Worm (Caenorhabditis elegans) whole organism, young adult: Measurements from ENCODE around the gene C28F5.1.

Experiments used
- B0261.1 ChIP-seq: sonication (generic microtip); optimal IDR thresholded peaks from 2 replicates; lab custom pipeline; 2016; ENCODE audit warnings: mild to moderate bottlenecking, missing genetic modification characterization, moderate library complexity, missing compliant biosample characterization
- F23B12.7 ChIP-seq: sonication (generic microtip); optimal IDR thresholded peaks from 2 replicates; lab custom pipeline; 2017; ENCODE audit warnings: missing genetic modification characterization, mild to moderate bottlenecking, missing compliant biosample characterization, antibody characterized with exemption, moderate library complexity; ENCODE audit not compliant: insufficient read depth
- F33H1.4 ChIP-seq: fragments of 200-800 bp; sonication (Bioruptor generic); IDR thresholded peaks from 2 replicates; pipeline ENCODE4 v1.3.6; 2022; ENCODE audit warnings: missing genetic modification reagents, missing genetic modification characterization, missing compliant biosample characterization
- F49E8.2 ChIP-seq: sonication (generic microtip); optimal IDR thresholded peaks from 3 replicates; lab custom pipeline; 2017; ENCODE audit warnings: missing genetic modification characterization, mild to moderate bottlenecking, missing compliant biosample characterization, antibody characterized with exemption, moderate library complexity; ENCODE audit not compliant: insufficient read depth
- F55B11.4 ChIP-seq: sonication (generic microtip); optimal IDR thresholded peaks from 2 replicates; lab custom pipeline; 2016; ENCODE audit warnings: missing compliant biosample characterization, missing genetic modification characterization, borderline replicate concordance; ENCODE audit not compliant: insufficient read depth
- Y56A3A.18 ChIP-seq: fragments of 200-800 bp; sonication (Bioruptor generic); IDR thresholded peaks from 2 replicates; pipeline ENCODE4 v1.3.6; 2022; ENCODE audit warnings: missing genetic modification reagents, missing genetic modification characterization, missing compliant biosample characterization
- Y95B8A.8 ChIP-seq: fragments of 200-800 bp; sonication (Bioruptor generic); IDR thresholded peaks from 2 replicates; pipeline ENCODE4 v1.3.6; 2022; ENCODE audit warnings: missing genetic modification reagents, missing genetic modification characterization, missing compliant biosample characterization
- ZK185.1 ChIP-seq: sonication (generic microtip); optimal IDR thresholded peaks from 2 replicates; lab custom pipeline; 2016; ENCODE audit warnings: mild to moderate bottlenecking, missing genetic modification characterization, missing compliant biosample characterization; ENCODE audit not compliant: poor library complexity, severe bottlenecking
- aptf-2 ChIP-seq: fragments of 200-800 bp; sonication (Bioruptor generic); conservative IDR thresholded peaks from 2 replicates; pipeline ENCODE4 v1.3.6; 2022; ENCODE audit warnings: missing genetic modification reagents, missing genetic modification characterization, missing compliant biosample characterization
- athp-1 ChIP-seq: sonication (generic microtip); optimal IDR thresholded peaks from 2 replicates; lab custom pipeline; 2017; ENCODE audit warnings: mild to moderate bottlenecking, missing genetic modification characterization, missing compliant biosample characterization
- attf-3 ChIP-seq: fragments of 200-800 bp; sonication (Bioruptor generic); conservative IDR thresholded peaks from 2 replicates; pipeline ENCODE4 v1.3.6; 2022; ENCODE audit warnings: missing genetic modification reagents, missing genetic modification characterization, missing compliant biosample characterization
- cebp-2 ChIP-seq: fragments of 200-800 bp; sonication (Bioruptor generic); IDR thresholded peaks from 2 replicates; pipeline ENCODE4 v1.3.6; 2022; ENCODE audit warnings: missing genetic modification characterization, missing compliant biosample characterization
- ceh-100 ChIP-seq: fragments of 200-800 bp; sonication (Bioruptor generic); IDR thresholded peaks from 2 replicates; pipeline ENCODE4 v1.3.6; 2022; ENCODE audit warnings: missing genetic modification reagents, missing genetic modification characterization, missing compliant biosample characterization
- egl-44 ChIP-seq: fragments of 200-800 bp; sonication (Bioruptor generic); IDR thresholded peaks from 2 replicates; pipeline ENCODE4 v1.3.6; 2022; ENCODE audit warnings: missing genetic modification reagents, missing genetic modification characterization, missing compliant biosample characterization
- egrh-3 ChIP-seq: fragments of 200-800 bp; sonication (Bioruptor generic); IDR thresholded peaks from 2 replicates; pipeline ENCODE4 v1.3.6; 2022; ENCODE audit warnings: missing genetic modification reagents, missing genetic modification characterization, missing compliant biosample characterization
- ets-4 ChIP-seq: fragments of 200-800 bp; sonication (Bioruptor generic); optimal IDR thresholded peaks from 2 replicates; lab custom pipeline; 2018; ENCODE audit warnings: mild to moderate bottlenecking, missing genetic modification characterization, missing compliant biosample characterization
- him-1 ChIP-seq: sonication (generic microtip); optimal IDR thresholded peaks from 2 replicates; lab custom pipeline; 2016; ENCODE audit warnings: missing genotype, missing genetic modification reagents, missing genetic modification characterization, missing compliant biosample characterization
- hlh-12 ChIP-seq: sonication (generic microtip); optimal IDR thresholded peaks from 2 replicates; lab custom pipeline; 2016; ENCODE audit warnings: missing genetic modification characterization, missing compliant biosample characterization
- hmg-1.2 ChIP-seq: fragments of 200-800 bp; sonication (Bioruptor generic); IDR thresholded peaks from 2 replicates; pipeline ENCODE4 v1.3.6; 2022; ENCODE audit warnings: missing genetic modification reagents, missing genetic modification characterization, missing compliant biosample characterization
- hmg-20 ChIP-seq: fragments of 200-800 bp; sonication (Bioruptor generic); IDR thresholded peaks from 2 replicates; pipeline ENCODE4 v1.3.6; 2022; ENCODE audit warnings: missing genetic modification reagents, missing genetic modification characterization, missing compliant biosample characterization
- lag-1 ChIP-seq: fragments of 200-800 bp; sonication (Bioruptor generic); IDR thresholded peaks from 2 replicates; pipeline ENCODE4 v1.3.6; 2022; ENCODE audit warnings: missing genetic modification reagents, missing genetic modification characterization, missing compliant biosample characterization
- let-526 ChIP-seq: fragments of 200-800 bp; sonication (Bioruptor generic); IDR thresholded peaks from 2 replicates; pipeline ENCODE4 v1.3.6; 2022; ENCODE audit warnings: missing genetic modification reagents, missing genetic modification characterization, missing compliant biosample characterization
- let-607 ChIP-seq, 2 experiments: fragments of 200-800 bp in 1 of 2; sonication (Bioruptor generic) in 1 of 2; sonication (generic microtip) in 1 of 2; optimal IDR thresholded peaks; 2 replicates each; lab custom pipeline; 2016 to 2018; ENCODE audit warnings: mild to moderate bottlenecking in 2 of 2, missing compliant biosample characterization in 2 of 2, missing genetic modification characterization in 2 of 2, moderate library complexity in 2 of 2, missing genotype in 1 of 2
- lin-26 ChIP-seq: fragments of 200-800 bp; sonication (Bioruptor generic); IDR thresholded peaks from 2 replicates; pipeline ENCODE4 v1.3.6; 2022; ENCODE audit warnings: missing genetic modification reagents, missing genetic modification characterization, missing compliant biosample characterization
- lir-1 ChIP-seq: fragments of 200-800 bp; sonication (Bioruptor generic); conservative IDR thresholded peaks from 2 replicates; pipeline ENCODE4 v1.3.6; 2022; ENCODE audit warnings: missing genetic modification reagents, missing genetic modification characterization, missing compliant biosample characterization
- lsy-27 ChIP-seq: sonication (generic microtip); optimal IDR thresholded peaks from 2 replicates; lab custom pipeline; 2017; ENCODE audit warnings: missing genetic modification characterization, mild to moderate bottlenecking, missing compliant biosample characterization, antibody characterized with exemption, missing genotype, borderline replicate concordance; ENCODE audit not compliant: insufficient read depth
- mcd-1 ChIP-seq: fragments of 200-800 bp; sonication (Bioruptor generic); IDR thresholded peaks from 2 replicates; pipeline ENCODE4 v1.3.6; 2022; ENCODE audit warnings: missing genetic modification reagents, missing genetic modification characterization, missing compliant biosample characterization
- mel-28 ChIP-seq: sonication (generic microtip); optimal IDR thresholded peaks from 2 replicates; lab custom pipeline; 2016; ENCODE audit warnings: borderline replicate concordance, mild to moderate bottlenecking, missing genetic modification characterization, missing compliant biosample characterization
- nhr-120 ChIP-seq: fragments of 200-800 bp; sonication (Bioruptor generic); IDR thresholded peaks from 2 replicates; pipeline ENCODE4 v1.3.6; 2022; ENCODE audit warnings: missing genetic modification characterization, missing compliant biosample characterization
- nhr-80 ChIP-seq: sonication (generic microtip); optimal IDR thresholded peaks from 2 replicates; lab custom pipeline; 2016; ENCODE audit warnings: missing genetic modification characterization, missing compliant biosample characterization
- rpc-1 ChIP-seq, 2 experiments: fragments of 150-350 bp in 1 of 2; sonication (generic microtip) in 1 of 2; optimal IDR thresholded peaks; 2 replicates each; lab custom pipeline; 2014 to 2018; ENCODE audit warnings: missing biosample characterization in 1 of 2, missing genetic modification characterization in 1 of 2, missing genetic modification reagents in 1 of 2, missing genotype in 1 of 2
- snpc-3.4 ChIP-seq: sonication (generic microtip); optimal IDR thresholded peaks from 2 replicates; lab custom pipeline; 2017; ENCODE audit warnings: missing genetic modification characterization, mild to moderate bottlenecking, missing compliant biosample characterization, antibody characterized with exemption, moderate library complexity, missing genotype, missing genetic modification reagents
- sptf-2 ChIP-seq: fragments of 200-800 bp; sonication (Bioruptor generic); optimal IDR thresholded peaks from 2 replicates; lab custom pipeline; 2018; ENCODE audit warnings: mild to moderate bottlenecking, missing genetic modification characterization, missing compliant biosample characterization
- tlf-1 ChIP-seq: fragments of 200-800 bp; sonication (Bioruptor generic); optimal IDR thresholded peaks from 2 replicates; lab custom pipeline; 2018; ENCODE audit warnings: mild to moderate bottlenecking, missing genetic modification characterization, missing compliant biosample characterization
- unc-62 ChIP-seq: fragments of 150-350 bp; optimal IDR thresholded peaks from 2 replicates; lab custom pipeline; 2014; ENCODE audit warnings: missing biosample characterization, missing genetic modification reagents, missing genetic modification characterization
- xnd-1 ChIP-seq: sonication (generic microtip); optimal IDR thresholded peaks from 2 replicates; lab custom pipeline; 2016; ENCODE audit warnings: missing genotype, missing genetic modification reagents, missing genetic modification characterization, missing compliant biosample characterization
- ztf-25 ChIP-seq: fragments of 200-800 bp; sonication (Bioruptor generic); IDR thresholded peaks from 2 replicates; pipeline ENCODE4 v1.3.6; 2022; ENCODE audit warnings: missing genetic modification reagents, missing genetic modification characterization, missing compliant biosample characterization

C28F5.1 gene

DNA sequence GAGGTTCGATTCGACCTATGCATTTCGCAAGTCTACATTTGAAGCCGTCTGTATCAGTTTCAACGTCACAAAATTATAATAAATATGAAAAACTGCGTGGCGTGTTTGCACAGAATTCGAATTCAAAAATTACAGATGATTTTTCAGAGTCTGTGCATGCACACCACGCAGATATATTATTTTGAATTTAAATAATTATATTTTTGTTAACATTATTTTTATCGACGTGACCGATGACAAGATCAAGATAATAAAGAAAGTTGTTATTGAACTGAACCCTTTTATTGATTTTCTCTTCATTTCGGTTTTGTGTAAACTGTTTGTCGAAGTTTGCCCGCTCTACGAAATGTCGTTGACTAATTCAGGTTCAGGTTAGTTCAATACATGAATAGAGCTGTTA, at the start of gene C28F5.1:
C28F5.1 (plus strand) TSS at position 301 of the 400 bp plus-strand sequence.
- no peak for TF ChIP-seq let-607 (tag; optimal IDR thresholded peaks at IDR 0.05; lab: Kevin White, UChicago)
- no peak for TF ChIP-seq him-1 (tag; lab: Kevin White, UChicago)
- TF ChIP-seq ets-4 (GFP tag; lab: Kevin White, UChicago) = no peak
- no peak for TF ChIP-seq rpc-1 (optimal IDR thresholded peaks at IDR 0.05; lab: Kevin White, UChicago)
- no peak for TF ChIP-seq rpc-1 (tag; optimal IDR thresholded peaks at IDR 0.05; lab: Kevin White, UChicago)
- TF ChIP-seq B0261.1 (tag; lab: Kevin White, UChicago) = no peak
- TF ChIP-seq xnd-1 (tag; lab: Kevin White, UChicago) = no peak
- TF ChIP-seq sptf-2 = no peak
- no peak for TF ChIP-seq nhr-80 (tag; lab: Kevin White, UChicago)
- no peak for TF ChIP-seq F23B12.7 (tag; lab: Kevin White, UChicago)
- no peak for TF ChIP-seq lag-1
- TF ChIP-seq hmg-20 (GFP tag; lab: Robert Waterston, UW) = no peak
- TF ChIP-seq F55B11.4 (tag; lab: Kevin White, UChicago) = no peak
- no peak for TF ChIP-seq athp-1 (tag; lab: Kevin White, UChicago)
- no peak for TF ChIP-seq Y56A3A.18 (GFP tag; lab: Robert Waterston, UW)
- no peak for TF ChIP-seq tlf-1 (GFP tag; lab: Kevin White, UChicago)
- TF ChIP-seq snpc-3.4 = no peak
- TF ChIP-seq mel-28 (tag; lab: Kevin White, UChicago) = no peak
- no peak for TF ChIP-seq cebp-2 (GFP tag; lab: Robert Waterston, UW)
- TF ChIP-seq Y95B8A.8 (GFP tag; lab: Robert Waterston, UW) = no peak

ce11 chrII:7456184-7456583, 48.9 kb upstream of the C28F5.1 start, which contains the start of gene D1022.3:
D1022.3 (minus strand) TSS chrII:7456284.
- TF ChIP-seq hlh-12 (tag; lab: Kevin White, UChicago) (no peak), F49E8.2 (tag; lab: Kevin White, UChicago) (no peak), ZK185.1 (tag; lab: Kevin White, UChicago) (no peak), mcd-1 (GFP tag; lab: Robert Waterston, UW) (no peak), attf-3 (GFP tag; lab: Robert Waterston, UW) (no peak), ztf-25 (GFP tag; lab: Robert Waterston, UW) (no peak), lir-1 (no peak), lin-26 (GFP tag; lab: Robert Waterston, UW) (no peak), hmg-1.2 (GFP tag; lab: Robert Waterston, UW) (no peak)
- TF ChIP-seq, all 124 proteins: peak for 0

ce11 chrII:7457210-7457609, 47.9 kb upstream of the C28F5.1 start, which contains the start of gene D1022.4:
D1022.4 (minus strand) TSS chrII:7457292.
- no peak for TF ChIP-seq egrh-3 (GFP tag; lab: Robert Waterston, UW)
- peak; percentile 15; the same call in 1 of the 2 replicates for TF ChIP-seq hmg-1.2 (GFP tag; lab: Robert Waterston, UW)
- TF ChIP-seq nhr-120 (GFP tag; lab: Robert Waterston, UW) = no peak
- no peak for TF ChIP-seq lsy-27
- TF ChIP-seq ceh-100 (GFP tag; lab: Robert Waterston, UW) = no peak
- no peak for TF ChIP-seq ZK185.1 (tag; lab: Kevin White, UChicago)
- TF ChIP-seq sptf-2 = no peak
- TF ChIP-seq egl-44 (GFP tag; lab: Robert Waterston, UW) = no peak
- TF ChIP-seq F33H1.4 = no peak
- no peak for TF ChIP-seq aptf-2 (GFP tag; lab: Robert Waterston, UW)
- no peak for TF ChIP-seq let-526 (GFP tag; lab: Robert Waterston, UW)
- peak; percentile 30 for TF ChIP-seq nhr-80 (tag; lab: Kevin White, UChicago)
- no peak for TF ChIP-seq unc-62
